Fruit fly (Drosophila melanogaster) whole organism, embryonic: ENCODE results near the gene Obp99b.

Source experiments
- Atf3 ChIP-seq: fragments of 200-800 bp; sonication (Bioruptor generic); optimal IDR thresholded peaks from 3 replicates; lab custom pipeline; 2016; ENCODE audit warnings: missing biosample characterization, missing genetic modification characterization
- B-H1 ChIP-seq: fragments of 200-800 bp; sonication (Bioruptor generic); IDR thresholded peaks from 3 replicates; pipeline ENCODE4 v1.3.6; 2022; ENCODE audit warnings: missing biosample characterization, missing genetic modification characterization
- BtbVII ChIP-seq: fragments of 200-800 bp; sonication (Bioruptor generic); optimal IDR thresholded peaks from 3 replicates; lab custom pipeline; 2017; ENCODE audit warnings: missing biosample characterization, mild to moderate bottlenecking, missing genetic modification characterization
- CG10462 ChIP-seq: fragments of 200-800 bp; sonication (Bioruptor generic); optimal IDR thresholded peaks from 2 replicates; lab custom pipeline; 2016; ENCODE audit warnings: missing biosample characterization, missing genetic modification characterization
- CG11085 ChIP-seq: fragments of 200-800 bp; sonication (Bioruptor generic); IDR thresholded peaks from 2 replicates; pipeline ENCODE4 v1.3.6; 2022; ENCODE audit warnings: missing biosample characterization, missing genetic modification characterization
- CG11723 ChIP-seq: fragments of 200-800 bp; sonication (Bioruptor generic); optimal IDR thresholded peaks from 2 replicates; lab custom pipeline; 2017; ENCODE audit warnings: missing biosample characterization, mild to moderate bottlenecking, missing genetic modification characterization
- CG12299 ChIP-seq: fragments of 200-800 bp; sonication (Bioruptor generic); optimal IDR thresholded peaks from 2 replicates; lab custom pipeline; 2018; ENCODE audit warnings: missing biosample characterization, mild to moderate bottlenecking, missing genetic modification characterization
- CG12391 ChIP-seq: fragments of 200-800 bp; sonication (Bioruptor generic); optimal IDR thresholded peaks from 3 replicates; lab custom pipeline; 2018; ENCODE audit warnings: missing biosample characterization, mild to moderate bottlenecking, missing genetic modification characterization, moderate library complexity
- CG12659 ChIP-seq: fragments of 200-800 bp; sonication (Bioruptor generic); optimal IDR thresholded peaks from 3 replicates; lab custom pipeline; 2017; ENCODE audit warnings: mild to moderate bottlenecking, missing biosample characterization, missing genetic modification reagents, missing genetic modification characterization
- CG14965 ChIP-seq: fragments of 200-800 bp; sonication (Bioruptor generic); optimal IDR thresholded peaks from 2 replicates; lab custom pipeline; 2016; ENCODE audit warnings: missing biosample characterization, missing genetic modification characterization, borderline replicate concordance
- CG1602 ChIP-seq: fragments of 200-800 bp; sonication (Bioruptor generic); optimal IDR thresholded peaks from 3 replicates; lab custom pipeline; 2016; ENCODE audit warnings: missing biosample characterization, missing genetic modification characterization
- CG1647 ChIP-seq: fragments of 200-800 bp; sonication (Bioruptor generic); optimal IDR thresholded peaks from 3 replicates; lab custom pipeline; 2016; ENCODE audit warnings: missing biosample characterization, missing genetic modification characterization
- CG2116 ChIP-seq: fragments of 200-800 bp; sonication (Bioruptor generic); optimal IDR thresholded peaks from 3 replicates; lab custom pipeline; 2018; ENCODE audit warnings: missing biosample characterization, mild to moderate bottlenecking, missing genetic modification characterization
- CG31365 ChIP-seq: fragments of 200-800 bp; sonication (Bioruptor generic); optimal IDR thresholded peaks from 2 replicates; lab custom pipeline; 2018; ENCODE audit warnings: missing biosample characterization, mild to moderate bottlenecking, missing genetic modification characterization
- CG34224 ChIP-seq: fragments of 200-800 bp; sonication (Bioruptor generic); IDR thresholded peaks from 3 replicates; pipeline ENCODE4 v1.3.6; 2022; ENCODE audit warnings: missing biosample characterization, missing genetic modification characterization; ENCODE audit not compliant: partially characterized antibody
- CG3726 ChIP-seq: fragments of 200-800 bp; sonication (Bioruptor generic); IDR thresholded peaks from 3 replicates; pipeline ENCODE4, ENCODE4 v1.3.6; 2022; ENCODE audit warnings: missing biosample characterization, missing genetic modification characterization
- CG3838 ChIP-seq: fragments of 200-800 bp; sonication (Bioruptor generic); optimal IDR thresholded peaks from 3 replicates; lab custom pipeline; 2016; ENCODE audit warnings: missing biosample characterization, missing genetic modification characterization
- CG42726 ChIP-seq: fragments of 200-800 bp; sonication (Bioruptor generic); IDR thresholded peaks from 2 replicates; pipeline ENCODE4 v1.3.6; 2022; ENCODE audit warnings: missing biosample characterization, missing genetic modification characterization; ENCODE audit not compliant: partially characterized antibody
- CG4707 ChIP-seq: fragments of 200-800 bp; sonication (Bioruptor generic); optimal IDR thresholded peaks from 2 replicates; lab custom pipeline; 2018; ENCODE audit warnings: missing biosample characterization, mild to moderate bottlenecking, missing genetic modification characterization, moderate library complexity
- CG4854 ChIP-seq: fragments of 200-800 bp; sonication (Bioruptor generic); optimal IDR thresholded peaks from 2 replicates; lab custom pipeline; 2016; ENCODE audit warnings: missing biosample characterization, missing genetic modification characterization, inconsistent platforms
- CG6272 ChIP-seq: fragments of 200-800 bp; sonication (Bioruptor generic); IDR thresholded peaks from 2 replicates; pipeline ENCODE4 v1.3.6; 2022; ENCODE audit warnings: missing biosample characterization, missing genetic modification characterization
- Deaf1 ChIP-seq: fragments of 200-800 bp; optimal IDR thresholded peaks from 3 replicates; lab custom pipeline; 2019; ENCODE audit warnings: missing biosample characterization, mild to moderate bottlenecking, missing genetic modification characterization, moderate library complexity
- GATAe ChIP-seq: fragments of 200-800 bp; sonication (Bioruptor generic); conservative IDR thresholded peaks from 2 replicates; pipeline ENCODE4 v1.3.6; 2022; ENCODE audit warnings: missing biosample characterization, missing genetic modification characterization
- HLH54F ChIP-seq: fragments of 200-800 bp; sonication (Bioruptor generic); optimal IDR thresholded peaks from 3 replicates; lab custom pipeline; 2016; ENCODE audit warnings: missing biosample characterization, missing genetic modification characterization
- Hmr ChIP-seq: fragments of 200-800 bp; sonication (Bioruptor generic); optimal IDR thresholded peaks from 3 replicates; lab custom pipeline; 2017; ENCODE audit warnings: mild to moderate bottlenecking, missing biosample characterization, missing genetic modification reagents, missing genetic modification characterization
- MESR4 ChIP-seq: fragments of 200-800 bp; sonication (Bioruptor generic); optimal IDR thresholded peaks from 2 replicates; lab custom pipeline; 2018; ENCODE audit warnings: missing biosample characterization, mild to moderate bottlenecking, missing genetic modification characterization, moderate library complexity
- Mes4 ChIP-seq: fragments of 200-800 bp; sonication (Bioruptor generic); optimal IDR thresholded peaks from 2 replicates; lab custom pipeline; 2016; ENCODE audit warnings: missing biosample characterization, missing genetic modification characterization
- Mrtf ChIP-seq: fragments of 200-800 bp; sonication (Bioruptor generic); IDR thresholded peaks from 3 replicates; pipeline ENCODE4 v1.3.6; 2022; ENCODE audit warnings: missing biosample characterization, missing genetic modification characterization
- Myb ChIP-seq: fragments of 200-800 bp; sonication (Bioruptor generic); optimal IDR thresholded peaks from 2 replicates; lab custom pipeline; 2016; ENCODE audit warnings: missing biosample characterization, missing genetic modification characterization
- Neu2 ChIP-seq: fragments of 200-800 bp; sonication (Bioruptor generic); optimal IDR thresholded peaks from 3 replicates; lab custom pipeline; 2016; ENCODE audit warnings: missing biosample characterization, missing genetic modification characterization, borderline replicate concordance
- Rfx ChIP-seq: fragments of 200-800 bp; sonication (Bioruptor generic); IDR thresholded peaks from 2 replicates; pipeline ENCODE4 v1.3.6; 2022; ENCODE audit warnings: missing biosample characterization, missing genetic modification characterization
- ac ChIP-seq: fragments of 200-800 bp; sonication (Bioruptor generic); optimal IDR thresholded peaks from 3 replicates; lab custom pipeline; 2017; ENCODE audit warnings: missing biosample characterization, mild to moderate bottlenecking, missing genetic modification characterization
- ase ChIP-seq: fragments of 200-800 bp; sonication (Bioruptor generic); IDR thresholded peaks from 3 replicates; pipeline ENCODE4 v1.3.6; 2022; ENCODE audit warnings: missing biosample characterization, missing genetic modification characterization
- ash1 ChIP-seq: fragments of 200-800 bp; sonication (Bioruptor generic); optimal IDR thresholded peaks from 2 replicates; lab custom pipeline; 2018; ENCODE audit warnings: missing biosample characterization, mild to moderate bottlenecking, missing genetic modification characterization
- cad ChIP-seq: fragments of >200 bp; optimal IDR thresholded peaks from 2 replicates; lab custom pipeline; 2017; ENCODE audit warnings: missing biosample characterization, missing genetic modification characterization
- croc ChIP-seq: fragments of 200-800 bp; sonication (Bioruptor generic); conservative IDR thresholded peaks from 3 replicates; pipeline ENCODE4 v1.3.6; 2022; ENCODE audit warnings: missing biosample characterization, missing genetic modification characterization
- crol ChIP-seq: fragments of 200-800 bp; sonication (Bioruptor generic); IDR thresholded peaks from 2 replicates; pipeline ENCODE4 v1.3.6; 2022; ENCODE audit warnings: missing biosample characterization, missing genetic modification characterization
- cwo ChIP-seq: fragments of 200-800 bp; sonication (Bioruptor generic); optimal IDR thresholded peaks from 3 replicates; lab custom pipeline; 2017; ENCODE audit warnings: missing biosample characterization, missing genetic modification characterization, mild to moderate bottlenecking, moderate library complexity, missing genetic modification reagents
- dan ChIP-seq: fragments of 200-800 bp; sonication (Bioruptor generic); IDR thresholded peaks from 2 replicates; pipeline ENCODE4 v1.3.6; 2022; ENCODE audit warnings: missing biosample characterization, missing genetic modification characterization
- danr ChIP-seq: fragments of 200-800 bp; sonication (Bioruptor generic); IDR thresholded peaks from 2 replicates; pipeline ENCODE4 v1.3.6; 2022; ENCODE audit warnings: missing biosample characterization, missing genetic modification characterization
- disco-r ChIP-seq: fragments of 200-800 bp; sonication (Bioruptor generic); optimal IDR thresholded peaks from 2 replicates; lab custom pipeline; 2016; ENCODE audit warnings: missing biosample characterization, missing genetic modification characterization
- en ChIP-seq: fragments of 200-800 bp; sonication (Bioruptor generic); optimal IDR thresholded peaks from 2 replicates; lab custom pipeline; 2016; ENCODE audit warnings: missing biosample characterization, missing genetic modification characterization
- jing ChIP-seq: fragments of 200-800 bp; sonication (Bioruptor generic); optimal IDR thresholded peaks from 2 replicates; lab custom pipeline; 2018; ENCODE audit warnings: missing biosample characterization, mild to moderate bottlenecking, missing genetic modification characterization
- lab ChIP-seq: fragments of 200-800 bp; sonication (Bioruptor generic); optimal IDR thresholded peaks from 3 replicates; lab custom pipeline; 2017; ENCODE audit warnings: missing biosample characterization, missing genetic modification characterization, mild to moderate bottlenecking, moderate library complexity, missing genetic modification reagents
- nom ChIP-seq: fragments of 200-800 bp; sonication (Bioruptor generic); optimal IDR thresholded peaks from 2 replicates; lab custom pipeline; 2017; ENCODE audit warnings: missing biosample characterization, missing genetic modification characterization, mild to moderate bottlenecking, moderate library complexity, missing genetic modification reagents
- pita ChIP-seq: fragments of 200-800 bp; sonication (Bioruptor generic); optimal IDR thresholded peaks from 2 replicates; lab custom pipeline; 2017; ENCODE audit warnings: missing biosample characterization, mild to moderate bottlenecking, missing genetic modification characterization
- sens ChIP-seq: fragments of 200-800 bp; sonication (Bioruptor generic); peaks from one replicate; lab custom pipeline; 2016; ENCODE audit warnings: missing biosample characterization, missing genetic modification characterization
- ssp ChIP-seq: fragments of 200-800 bp; sonication (Bioruptor generic); IDR thresholded peaks from 2 replicates; pipeline ENCODE4 v1.3.6; 2022; ENCODE audit warnings: missing biosample characterization, missing genetic modification characterization
- tgo ChIP-seq: fragments of 200-800 bp; sonication (Bioruptor generic); IDR thresholded peaks from 3 replicates; pipeline ENCODE4 v1.3.6; 2022; ENCODE audit warnings: missing biosample characterization, missing genetic modification characterization
- yki ChIP-seq: fragments of >200 bp; optimal IDR thresholded peaks from 3 replicates; lab custom pipeline; 2018
- zfh1 ChIP-seq: fragments of 200-800 bp; sonication (Bioruptor generic); IDR thresholded peaks from 3 replicates; pipeline ENCODE4 v1.3.6; 2022; ENCODE audit warnings: missing biosample characterization, missing genetic modification characterization

Gene Obp99b

DNA sequence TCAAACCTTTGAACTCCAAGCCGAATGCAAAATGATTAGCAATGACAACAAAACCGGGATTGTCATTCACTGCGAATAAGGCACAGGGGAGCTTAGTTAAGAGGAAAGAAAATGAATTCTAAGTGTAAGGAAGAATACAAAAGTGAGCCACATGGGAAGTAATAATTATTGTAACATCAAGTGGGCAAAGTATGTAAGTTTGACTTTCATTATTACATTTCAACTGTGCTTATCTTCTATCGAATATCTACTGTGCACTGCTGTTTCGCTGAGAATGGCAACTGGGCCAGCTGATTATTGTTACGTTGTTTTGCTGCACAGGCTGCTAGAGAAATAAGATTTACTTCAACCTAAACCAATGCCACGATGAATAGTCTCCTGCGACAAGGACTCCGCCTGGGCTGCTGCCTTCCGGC, 20.0 kb upstream of the Obp99b start, which contains the start of the genes CG7601 and CIA30 (continued):
- peak; percentile 78 for TF ChIP-seq ac (GFP tag; lab: Kevin White, UChicago)
- peak; percentile 100 for TF ChIP-seq croc (GFP tag; lab: Robert Waterston, UW)
- TF ChIP-seq CG3726 (GFP tag; lab: Robert Waterston, UW): peak; percentile 100
- TF ChIP-seq CG4707 (GFP tag; lab: Kevin White, UChicago): peak; percentile 84
- TF ChIP-seq CG1647 (GFP tag; lab: Kevin White, UChicago): peak; percentile 99
- TF ChIP-seq GATAe (GFP tag; lab: Robert Waterston, UW): peak; percentile 100
- TF ChIP-seq CG14965 (GFP tag; lab: Kevin White, UChicago): peak; percentile 92
- peak; percentile 94 for TF ChIP-seq crol
- peak; percentile 100 for TF ChIP-seq tgo (GFP tag; lab: Robert Waterston, UW)
- peak; percentile 96 for TF ChIP-seq CG12299 (tag; lab: Kevin White, UChicago)
- peak; percentile 99 for TF ChIP-seq lab
- TF ChIP-seq CG31365 (tag; lab: Kevin White, UChicago): peak; percentile 94
- TF ChIP-seq cwo: peak; percentile 97
- 0 out of 3 replicates have a peak, but pooled peaks have one; percentile 47 for TF ChIP-seq CG34224 (GFP tag; lab: Robert Waterston, UW)
- peak; percentile 98 for TF ChIP-seq en (GFP tag; lab: Kevin White, UChicago)
- peak; percentile 97 for TF ChIP-seq Atf3 (GFP tag; lab: Kevin White, UChicago)
- TF ChIP-seq zfh1: peak; percentile 100
- TF ChIP-seq sens: peak; percentile 100
- peak; percentile 98 for TF ChIP-seq CG1602 (GFP tag; lab: Kevin White, UChicago)
- TF ChIP-seq B-H1 (GFP tag; lab: Robert Waterston, UW): peak; percentile 100
- TF ChIP-seq dan (GFP tag; lab: Robert Waterston, UW): peak; percentile 100
- TF ChIP-seq Deaf1 (tag; lab: Kevin White, UChicago): no peak
- TF ChIP-seq Mes4 (GFP tag; lab: Kevin White, UChicago): peak; percentile 96
- peak; percentile 92 for TF ChIP-seq CG3838 (GFP tag; lab: Kevin White, UChicago)
- TF ChIP-seq jing: peak; percentile 91
- peak; percentile 96 for TF ChIP-seq BtbVII (GFP tag; lab: Kevin White, UChicago)
- TF ChIP-seq pita (GFP tag; lab: Kevin White, UChicago): no peak
- peak; percentile 99 for TF ChIP-seq CG4854 (GFP tag; lab: Kevin White, UChicago)
- TF ChIP-seq Mrtf (GFP tag; lab: Robert Waterston, UW): peak; percentile 100
- TF ChIP-seq CG42726: 0 out of 2 replicates have a peak, but pooled peaks have one; percentile 2
- TF ChIP-seq CG11723: peak; percentile 95
- peak; percentile 96 for TF ChIP-seq CG12391
- TF ChIP-seq ash1: peak; percentile 94
- peak; percentile 98 for TF ChIP-seq ssp
- TF ChIP-seq ase (GFP tag; lab: Robert Waterston, UW): peak; percentile 100
- peak; percentile 98 for TF ChIP-seq CG12659 (GFP tag; lab: Kevin White, UChicago)
- TF ChIP-seq HLH54F: peak; percentile 99
- TF ChIP-seq CG6272 (GFP tag; lab: Robert Waterston, UW): peak; percentile 100
- peak; percentile 55 for TF ChIP-seq MESR4 (GFP tag; lab: Kevin White, UChicago)
- TF ChIP-seq Myb (GFP tag; lab: Kevin White, UChicago): peak; percentile 94
- TF ChIP-seq CG10462 (GFP tag; lab: Kevin White, UChicago): peak; percentile 95
- peak; percentile 100 for TF ChIP-seq danr (GFP tag; lab: Robert Waterston, UW)
- peak; percentile 100 for TF ChIP-seq CG11085 (GFP tag; lab: Robert Waterston, UW)
- TF ChIP-seq Hmr (GFP tag; lab: Kevin White, UChicago): peak; percentile 98
- TF ChIP-seq CG2116 (GFP tag; lab: Kevin White, UChicago): peak; percentile 80
- peak; percentile 97 for TF ChIP-seq nom (GFP tag; lab: Kevin White, UChicago)
- peak; percentile 94 for TF ChIP-seq Neu2 (GFP tag; lab: Kevin White, UChicago)
- no peak for TF ChIP-seq cad
- TF ChIP-seq Rfx (GFP tag; lab: Robert Waterston, UW): peak; percentile 100
- no peak for TF ChIP-seq yki (lab: Kevin White, UChicago)
- peak; percentile 97 for TF ChIP-seq disco-r
